Worm (Caenorhabditis elegans) whole organism, L1 larva: ENCODE data around the gene W06A7.4.

Experiments
- C04F5.9 ChIP-seq: sonication (generic microtip); optimal IDR thresholded peaks from 2 replicates; lab custom pipeline; 2016; ENCODE audit warnings: missing genetic modification characterization, missing compliant biosample characterization
- C16A3.4 ChIP-seq: fragments of 150-350 bp; optimal IDR thresholded peaks from 2 replicates; lab custom pipeline; 2014; ENCODE audit warnings: missing biosample characterization, missing genetic modification characterization
- C34B4.2 ChIP-seq: sonication (generic microtip); optimal IDR thresholded peaks from 2 replicates; lab custom pipeline; 2017; ENCODE audit warnings: mild to moderate bottlenecking, missing genetic modification characterization, missing compliant biosample characterization
- F16B12.6 ChIP-seq: fragments of 150-350 bp; optimal IDR thresholded peaks from 2 replicates; lab custom pipeline; 2014; ENCODE audit warnings: missing biosample characterization, missing genetic modification characterization
- Y116A8C.19 ChIP-seq: sonication (generic microtip); optimal IDR thresholded peaks from 2 replicates; lab custom pipeline; 2016; ENCODE audit warnings: missing compliant biosample characterization, missing genetic modification characterization, borderline replicate concordance
- aha-1 ChIP-seq: fragments of 150-350 bp; optimal IDR thresholded peaks from 2 replicates; lab custom pipeline; 2014; ENCODE audit warnings: missing biosample characterization, missing genetic modification characterization
- alr-1 ChIP-seq: fragments of 200-800 bp; sonication (Bioruptor generic); optimal IDR thresholded peaks from 2 replicates; lab custom pipeline; 2018; ENCODE audit warnings: borderline replicate concordance, mild to moderate bottlenecking, missing genetic modification characterization, missing compliant biosample characterization
- blmp-1 ChIP-seq: fragments of 150-350 bp; optimal IDR thresholded peaks from 2 replicates; lab custom pipeline; 2014; ENCODE audit warnings: missing biosample characterization, missing genetic modification characterization
- ceh-63 ChIP-seq: fragments of 200-800 bp; sonication (Bioruptor generic); optimal IDR thresholded peaks from 2 replicates; lab custom pipeline; 2018; ENCODE audit warnings: mild to moderate bottlenecking, missing genetic modification characterization, missing compliant biosample characterization
- ceh-90 ChIP-seq: sonication (generic microtip); optimal IDR thresholded peaks from 2 replicates; lab custom pipeline; 2016; ENCODE audit warnings: missing genetic modification characterization, missing compliant biosample characterization
- ces-1 ChIP-seq: fragments of 150-350 bp; optimal IDR thresholded peaks from 2 replicates; lab custom pipeline; 2014; ENCODE audit warnings: missing biosample characterization, missing genetic modification reagents, missing genetic modification characterization
- dsc-1 ChIP-seq: sonication (generic microtip); optimal IDR thresholded peaks from 2 replicates; lab custom pipeline; 2016; ENCODE audit warnings: mild to moderate bottlenecking, missing genetic modification characterization, missing compliant biosample characterization
- elt-3 ChIP-seq, 6 experiments: fragments of 150-350 bp in 1 of 6; sonication (generic microtip); optimal IDR thresholded peaks; 2 replicates each; lab custom pipeline; 2017 to 2018; ENCODE audit warnings: missing biosample characterization in 6 of 6, missing genetic modification characterization in 6 of 6, inconsistent platforms in 1 of 6
- ets-5 ChIP-seq: fragments of 200-800 bp; sonication (Bioruptor generic); IDR thresholded peaks from 2 replicates; pipeline ENCODE4 v1.3.6; 2022; ENCODE audit warnings: missing genetic modification characterization, missing compliant biosample characterization
- fkh-4 ChIP-seq: sonication (generic microtip); optimal IDR thresholded peaks from 2 replicates; lab custom pipeline; 2016; ENCODE audit warnings: missing compliant biosample characterization, missing genetic modification characterization, borderline replicate concordance
- fkh-8 ChIP-seq: sonication (generic microtip); optimal IDR thresholded peaks from 2 replicates; lab custom pipeline; 2016; ENCODE audit warnings: mild to moderate bottlenecking, missing genetic modification characterization, missing compliant biosample characterization
- hlh-17 ChIP-seq: fragments of 200-800 bp; sonication (Bioruptor generic); optimal IDR thresholded peaks from 2 replicates; lab custom pipeline; 2018; ENCODE audit warnings: missing genetic modification characterization, mild to moderate bottlenecking, missing compliant biosample characterization, moderate library complexity, borderline replicate concordance
- hpl-2 ChIP-seq: fragments of 150-350 bp; optimal IDR thresholded peaks from 2 replicates; lab custom pipeline; 2014; ENCODE audit warnings: missing biosample characterization, missing genetic modification reagents, missing genetic modification characterization
- irx-1 ChIP-seq: sonication (generic microtip); optimal IDR thresholded peaks from 2 replicates; lab custom pipeline; 2016; ENCODE audit warnings: missing genetic modification characterization, missing compliant biosample characterization
- lin-14 ChIP-seq: fragments of 200-800 bp; sonication (Bioruptor generic); optimal IDR thresholded peaks from 2 replicates; lab custom pipeline; 2018; ENCODE audit warnings: mild to moderate bottlenecking, missing genetic modification characterization, moderate library complexity, missing compliant biosample characterization
- lin-15B ChIP-seq: fragments of 150-350 bp; sonication (generic microtip); optimal IDR thresholded peaks from 3 replicates; lab custom pipeline; 2014; ENCODE audit warnings: missing biosample characterization, missing genetic modification characterization
- lir-3 ChIP-seq: sonication (generic microtip); optimal IDR thresholded peaks from 2 replicates; lab custom pipeline; 2016; ENCODE audit warnings: mild to moderate bottlenecking, missing genetic modification characterization, moderate library complexity, missing compliant biosample characterization; ENCODE audit not compliant: poor library complexity
- mdl-1 ChIP-seq, 2 experiments: fragments of 150-350 bp; optimal IDR thresholded peaks; 2 replicates each; lab custom pipeline; 2014 to 2017; ENCODE audit warnings: missing biosample characterization in 2 of 2, missing genetic modification characterization in 2 of 2, inconsistent platforms in 1 of 2
- mef-2 ChIP-seq: fragments of 150-350 bp; optimal IDR thresholded peaks from 2 replicates; lab custom pipeline; 2014; ENCODE audit warnings: missing biosample characterization, missing genetic modification characterization
- mep-1 ChIP-seq: fragments of 150-350 bp; optimal IDR thresholded peaks from 2 replicates; lab custom pipeline; 2014; ENCODE audit warnings: missing biosample characterization, missing genetic modification characterization
- nhr-12 ChIP-seq: sonication (generic microtip); optimal IDR thresholded peaks from 2 replicates; lab custom pipeline; 2017; ENCODE audit warnings: missing biosample characterization, missing genetic modification characterization
- nhr-19 ChIP-seq: fragments of 200-800 bp; sonication (Bioruptor generic); conservative IDR thresholded peaks from 2 replicates; pipeline ENCODE4 v1.3.6; 2022; ENCODE audit warnings: missing genetic modification characterization, missing compliant biosample characterization
- nhr-20 ChIP-seq: sonication (generic microtip); optimal IDR thresholded peaks from 2 replicates; lab custom pipeline; 2016; ENCODE audit warnings: mild to moderate bottlenecking, missing genetic modification characterization, missing compliant biosample characterization
- nhr-237 ChIP-seq: fragments of 150-350 bp; optimal IDR thresholded peaks from 2 replicates; lab custom pipeline; 2014; ENCODE audit warnings: missing biosample characterization, missing genetic modification characterization
- nhr-28 ChIP-seq: fragments of 150-350 bp; optimal IDR thresholded peaks from 2 replicates; lab custom pipeline; 2014; ENCODE audit warnings: missing biosample characterization, missing genetic modification characterization
- nhr-71 ChIP-seq: sonication (generic microtip); optimal IDR thresholded peaks from 2 replicates; lab custom pipeline; 2016; ENCODE audit warnings: mild to moderate bottlenecking, missing genetic modification characterization, moderate library complexity, missing compliant biosample characterization
- nhr-76 ChIP-seq: sonication (generic microtip); optimal IDR thresholded peaks from 2 replicates; lab custom pipeline; 2017; ENCODE audit warnings: missing biosample characterization, missing genetic modification characterization
- nhr-85 ChIP-seq: sonication (generic microtip); peaks from one replicate; lab custom pipeline; 2016; ENCODE audit warnings: missing genetic modification characterization, inconsistent platforms, missing compliant biosample characterization
- pag-3 ChIP-seq: sonication (generic microtip); optimal IDR thresholded peaks from 2 replicates; lab custom pipeline; 2017; ENCODE audit warnings: missing genetic modification characterization, mild to moderate bottlenecking, missing compliant biosample characterization, antibody characterized with exemption, borderline replicate concordance; ENCODE audit not compliant: insufficient read depth
- pax-3 ChIP-seq: fragments of 200-800 bp; sonication (Bioruptor generic); optimal IDR thresholded peaks from 2 replicates; lab custom pipeline; 2018; ENCODE audit warnings: mild to moderate bottlenecking, missing genetic modification characterization, moderate library complexity, missing compliant biosample characterization
- pqm-1 ChIP-seq: sonication (generic microtip); optimal IDR thresholded peaks from 3 replicates; lab custom pipeline; 2017; ENCODE audit warnings: missing biosample characterization, missing genetic modification characterization
- snpc-4 ChIP-seq: fragments of 150-350 bp; optimal IDR thresholded peaks from 2 replicates; lab custom pipeline; 2014; ENCODE audit warnings: missing biosample characterization, missing genetic modification characterization
- snu-23 ChIP-seq: sonication (generic microtip); optimal IDR thresholded peaks from 2 replicates; lab custom pipeline; 2016; ENCODE audit warnings: missing genetic modification characterization, missing compliant biosample characterization
- sox-4 ChIP-seq: sonication (generic microtip); optimal IDR thresholded peaks from 2 replicates; lab custom pipeline; 2016; ENCODE audit warnings: missing genetic modification characterization, missing compliant biosample characterization
- sptf-1 ChIP-seq: fragments of 150-350 bp; optimal IDR thresholded peaks from 2 replicates; lab custom pipeline; 2014; ENCODE audit warnings: missing biosample characterization, missing genetic modification characterization
- sup-37 ChIP-seq: fragments of 200-800 bp; sonication (Bioruptor generic); optimal IDR thresholded peaks from 2 replicates; lab custom pipeline; 2018; ENCODE audit warnings: mild to moderate bottlenecking, missing genetic modification characterization, missing compliant biosample characterization
- swsn-7 ChIP-seq: sonication (generic microtip); optimal IDR thresholded peaks from 2 replicates; lab custom pipeline; 2016; ENCODE audit warnings: missing genetic modification characterization, missing compliant biosample characterization
- tbx-2 ChIP-seq: sonication (generic microtip); optimal IDR thresholded peaks from 2 replicates; lab custom pipeline; 2016; ENCODE audit warnings: missing genetic modification characterization, missing compliant biosample characterization
- tlp-1 ChIP-seq: fragments of 150-350 bp; optimal IDR thresholded peaks from 2 replicates; lab custom pipeline; 2014; ENCODE audit warnings: missing biosample characterization, missing genetic modification characterization
- unc-130 ChIP-seq: fragments of 150-350 bp; optimal IDR thresholded peaks from 2 replicates; lab custom pipeline; 2017; ENCODE audit warnings: missing biosample characterization, missing genetic modification characterization, inconsistent platforms
- unc-30 ChIP-seq: sonication (generic microtip); optimal IDR thresholded peaks from 2 replicates; lab custom pipeline; 2017; ENCODE audit warnings: missing biosample characterization, missing genetic modification characterization
- vab-15 ChIP-seq: sonication (generic microtip); optimal IDR thresholded peaks from 2 replicates; lab custom pipeline; 2017; ENCODE audit warnings: missing genotype, mild to moderate bottlenecking, missing genetic modification characterization, missing compliant biosample characterization
- zag-1 ChIP-seq: fragments of 150-350 bp; optimal IDR thresholded peaks from 2 replicates; lab custom pipeline; 2014; ENCODE audit warnings: missing biosample characterization, missing genetic modification characterization
- zip-4 ChIP-seq: fragments of 200-800 bp; sonication (Bioruptor generic); optimal IDR thresholded peaks from 2 replicates; lab custom pipeline; 2018; ENCODE audit warnings: mild to moderate bottlenecking, missing genetic modification characterization, moderate library complexity, missing compliant biosample characterization
- ztf-11 ChIP-seq, 2 experiments: sonication (generic microtip); optimal IDR thresholded peaks; 2 replicates each; lab custom pipeline; 2016 to 2017; ENCODE audit warnings: missing genetic modification characterization in 2 of 2, missing biosample characterization in 1 of 2, missing compliant biosample characterization in 1 of 2
- ztf-4 ChIP-seq: fragments of 150-350 bp; optimal IDR thresholded peaks from 2 replicates; lab custom pipeline; 2014; ENCODE audit warnings: missing biosample characterization, missing genetic modification characterization

The W06A7.4 gene

DNA sequence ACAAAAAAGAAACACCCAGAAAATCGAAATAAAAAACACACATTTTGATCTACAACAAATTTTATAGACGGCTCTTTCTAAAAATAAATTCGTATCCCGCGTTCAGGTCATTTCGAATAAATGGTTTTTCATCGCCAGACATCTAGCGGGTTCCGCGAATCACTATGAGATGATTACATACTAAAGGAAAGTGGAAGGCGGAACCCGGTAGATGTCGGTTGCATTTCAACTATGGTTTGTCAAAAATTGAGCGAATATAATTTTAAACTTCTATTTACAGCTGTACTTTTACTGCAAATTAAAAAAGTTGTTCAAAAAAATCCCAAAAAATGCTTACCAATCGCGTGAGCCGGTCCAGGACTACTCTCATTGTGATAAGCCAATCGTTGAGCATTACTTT, 26.3 kb upstream of the W06A7.4 start:
- peak; percentile 82 for TF ChIP-seq snpc-4
- no peak for TF ChIP-seq sptf-1 (tag; lab: Kevin White, UChicago)
- TF ChIP-seq sup-37 (GFP tag; lab: Kevin White, UChicago), result no peak
- TF ChIP-seq pqm-1 (tag; lab: Kevin White, UChicago), result no peak
- no peak for TF ChIP-seq ces-1

- TF ChIP-seq nhr-71 (peak; percentile 61), pag-3 (tag; lab: Kevin White, UChicago) (peak; percentile 33), nhr-19 (GFP tag; lab: Robert Waterston, UW) (0 out of 2 replicates have a peak, but pooled peaks have one; percentile 25), zag-1 (no peak), Y116A8C.19 (no peak), nhr-12 (no peak), ces-1 (no peak), lin-14 (GFP tag; lab: Kevin White, UChicago) (peak; percentile 93), nhr-85 (tag; lab: Kevin White, UChicago) (peak; percentile 12), unc-30 (tag; lab: Kevin White, UChicago) (no peak), ceh-90 (tag; lab: Kevin White, UChicago) (no peak), sptf-1 (tag; lab: Kevin White, UChicago) (no peak), lin-15B (tag; lab: Kevin White, UChicago) (no peak), unc-130 (tag; lab: Kevin White, UChicago) (peak; percentile 20), fkh-4 (no peak), ztf-11 (tag; optimal IDR thresholded peaks at IDR 0.05; lab: Kevin White, UChicago) (no peak), mef-2 (tag; lab: Kevin White, UChicago) (no peak), nhr-20 (tag; lab: Kevin White, UChicago) (no peak), mdl-1 (tag; optimal IDR thresholded peaks at IDR 0.05; lab: Kevin White, UChicago) (peak in 1 of 2 experiments; percentile 1), aha-1 (tag; lab: Kevin White, UChicago) (no peak), ztf-4 (tag; lab: Kevin White, UChicago) (no peak), nhr-76 (tag; lab: Kevin White, UChicago) (no peak), blmp-1 (tag; lab: Kevin White, UChicago) (no peak), sup-37 (GFP tag; lab: Kevin White, UChicago) (no peak), swsn-7 (tag; lab: Kevin White, UChicago) (no peak), fkh-8 (tag; lab: Kevin White, UChicago) (no peak), lir-3 (tag; lab: Kevin White, UChicago) (no peak), C34B4.2 (tag; lab: Kevin White, UChicago) (no peak), nhr-237 (tag; lab: Kevin White, UChicago) (no peak), snpc-4 (no peak), C16A3.4 (tag; lab: Kevin White, UChicago) (no peak), ets-5 (GFP tag; lab: Robert Waterston, UW) (no peak), F16B12.6 (tag; lab: Kevin White, UChicago) (no peak), mep-1 (no peak), snu-23 (GFP tag; lab: Kevin White, UChicago) (peak; percentile 4), sox-4 (no peak), pax-3 (tag; lab: Kevin White, UChicago) (no peak), hlh-17 (GFP tag; lab: Kevin White, UChicago) (no peak), elt-3 (tag; optimal IDR thresholded peaks at IDR 0.05; lab: Kevin White, UChicago) (no peak), tbx-2 (tag; lab: Kevin White, UChicago) (no peak), dsc-1 (no peak), irx-1 (tag; lab: Kevin White, UChicago) (no peak), alr-1 (tag; lab: Kevin White, UChicago) (no peak), hpl-2 (GFP tag; lab: Kevin White, UChicago) (no peak), ceh-63 (GFP tag; lab: Kevin White, UChicago) (no peak), C04F5.9 (tag; lab: Kevin White, UChicago) (no peak), vab-15 (peak; percentile 89), nhr-28 (tag; lab: Kevin White, UChicago) (no peak), zip-4 (no peak), tlp-1 (tag; lab: Kevin White, UChicago) (no peak)
Measured at ce11 chrV:14800402-14800801, 23.8 kb upstream of the W06A7.4 start.
